Fruit fly (Drosophila melanogaster) S2 (cell line): ENCODE measurements around the gene FucTD.

Source experiments
- CG8478 ChIP-seq: fragments of >200 bp; optimal IDR thresholded peaks from 2 replicates; lab custom pipeline; 2018
- CTCF ChIP-seq, 2 experiments: fragments of >200 bp; optimal IDR thresholded peaks; 2 replicates each; lab custom pipeline; 2018

dm6 chr3L:1391993-1392952, 23.8 kb upstream of the FucTD start:
- TF ChIP-seq CG8478 (lab: Kevin White, UChicago) (no peak), CTCF (optimal IDR thresholded peaks at IDR 0.05; lab: Kevin White, UChicago) (no peak)
